Worm (Caenorhabditis elegans) whole organism, L4/young adult: Measurements from ENCODE around the gene Y39H10B.2.

ENCODE experiments used
- W03F9.2 ChIP-seq: fragments of 150-350 bp; optimal IDR thresholded peaks from 2 replicates; lab custom pipeline; 2014; ENCODE audit warnings: missing biosample characterization, missing genetic modification characterization
- dao-5 ChIP-seq: sonication (generic microtip); optimal IDR thresholded peaks from 2 replicates; lab custom pipeline; 2016; ENCODE audit warnings: missing genotype, missing genetic modification characterization, moderate library complexity, missing compliant biosample characterization
- him-1 ChIP-seq: sonication (generic microtip); optimal IDR thresholded peaks from 2 replicates; lab custom pipeline; 2016; ENCODE audit warnings: missing genotype, missing genetic modification reagents, missing genetic modification characterization, missing compliant biosample characterization

Gene Y39H10B.2

ce11 chrV:3698497-3698896 is 29.9 kb downstream of the Y39H10B.2 start:
- TF ChIP-seq dao-5 (tag; lab: Kevin White, UChicago): no peak
- TF ChIP-seq W03F9.2 (tag; lab: Kevin White, UChicago): no peak
- no peak for TF ChIP-seq him-1 (tag; lab: Kevin White, UChicago)

ce11 chrV:3702998-3703397 is 34.4 kb downstream of the Y39H10B.2 start:
- TF ChIP-seq him-1 (tag; lab: Kevin White, UChicago): no peak

ce11 chrV:3703888-3704287 is 35.3 kb downstream of the Y39H10B.2 start:
- TF ChIP-seq him-1 (tag; lab: Kevin White, UChicago) (peak; percentile 61), W03F9.2 (tag; lab: Kevin White, UChicago) (no peak), dao-5 (tag; lab: Kevin White, UChicago) (no peak)

ce11 chrV:3704688-3705087 is 36.1 kb downstream of the Y39H10B.2 start, which contains the start of gene lin-40:
lin-40 (plus strand) TSS chrV:3704988.
- TF ChIP-seq W03F9.2 (tag; lab: Kevin White, UChicago): no peak

ce11 chrV:3706167-3706566 is 37.6 kb downstream of the Y39H10B.2 start:
- no peak for TF ChIP-seq him-1 (tag; lab: Kevin White, UChicago)
- no peak for TF ChIP-seq dao-5 (tag; lab: Kevin White, UChicago)
- TF ChIP-seq W03F9.2 (tag; lab: Kevin White, UChicago): no peak

- TF ChIP-seq W03F9.2 (tag; lab: Kevin White, UChicago) (no peak), him-1 (tag; lab: Kevin White, UChicago) (no peak), dao-5 (tag; lab: Kevin White, UChicago) (no peak)
Observed at ce11 chrV:3706893-3707292, 38.3 kb downstream of the Y39H10B.2 start.

ce11 chrV:3711544-3711943 is 43.0 kb downstream of the Y39H10B.2 start:
- TF ChIP-seq dao-5 (tag; lab: Kevin White, UChicago): no peak
- TF ChIP-seq W03F9.2 (tag; lab: Kevin White, UChicago): no peak

ce11 chrV:3712192-3712591 is 43.6 kb downstream of the Y39H10B.2 start:
- TF ChIP-seq dao-5 (tag; lab: Kevin White, UChicago) (no peak), him-1 (tag; lab: Kevin White, UChicago) (peak; percentile 78), W03F9.2 (tag; lab: Kevin White, UChicago) (no peak)

- TF ChIP-seq dao-5 (tag; lab: Kevin White, UChicago): no peak
- no peak for TF ChIP-seq him-1 (tag; lab: Kevin White, UChicago)
- no peak for TF ChIP-seq W03F9.2 (tag; lab: Kevin White, UChicago)
Observed at ce11 chrV:3712955-3713354, 44.4 kb downstream of the Y39H10B.2 start.

ce11 chrV:3714750-3715149 is 46.2 kb downstream of the Y39H10B.2 start:
- TF ChIP-seq W03F9.2 (tag; lab: Kevin White, UChicago): no peak
- TF ChIP-seq him-1 (tag; lab: Kevin White, UChicago): no peak
- no peak for TF ChIP-seq dao-5 (tag; lab: Kevin White, UChicago)

ce11 chrV:3715488-3716019 is 47.0 kb downstream of the Y39H10B.2 start, which contains the start of gene nrsn-1:
nrsn-1 (minus strand) TSS chrV:3715969.
- TF ChIP-seq W03F9.2 (tag; lab: Kevin White, UChicago): no peak
- no peak for TF ChIP-seq dao-5 (tag; lab: Kevin White, UChicago)
- TF ChIP-seq him-1 (tag; lab: Kevin White, UChicago): no peak

ce11 chrV:3716279-3716887 is 47.8 kb downstream of the Y39H10B.2 start:
- no peak for TF ChIP-seq dao-5 (tag; lab: Kevin White, UChicago)
- peak; percentile 38 for TF ChIP-seq him-1 (tag; lab: Kevin White, UChicago)

- TF ChIP-seq him-1 (tag; lab: Kevin White, UChicago) (peak; percentile 79), dao-5 (tag; lab: Kevin White, UChicago) (no peak)
Observed at ce11 chrV:3717751-3718150, 49.2 kb downstream of the Y39H10B.2 start.

ce11 chrV:3718507-3718906 is 49.9 kb downstream of the Y39H10B.2 start:
- no peak for TF ChIP-seq him-1 (tag; lab: Kevin White, UChicago)
- no peak for TF ChIP-seq W03F9.2 (tag; lab: Kevin White, UChicago)
- TF ChIP-seq dao-5 (tag; lab: Kevin White, UChicago): no peak
